Worm (Caenorhabditis elegans): Measurements from ENCODE around the gene C14C6.13.
A peak's percentile ranks its signal among the peaks of the same experiment; 100 is the strongest.

C14C6.13 gene

DNA sequence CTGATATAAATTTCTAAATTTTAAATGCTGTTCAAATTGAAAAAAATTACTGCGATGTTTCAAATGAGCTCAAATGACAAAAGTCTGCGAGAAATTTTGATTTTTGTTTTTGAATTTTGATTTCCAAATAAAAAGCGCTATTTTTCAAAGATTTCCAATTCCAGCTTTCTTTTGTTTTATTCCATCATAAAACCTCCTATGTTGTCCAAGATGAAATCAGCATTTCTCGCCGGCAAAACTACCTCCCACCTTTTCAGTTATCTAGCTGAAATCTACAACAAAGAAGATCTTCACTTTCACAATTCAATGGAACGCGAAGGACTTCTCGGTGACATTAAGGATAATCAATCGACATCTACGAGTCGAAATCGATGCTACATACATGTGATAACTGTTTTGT lies 4.4 kb upstream of the C14C6.13 start, which contains the start of gene K06H6.4:
Gene K06H6.4 (plus strand): TSS at position 301 of the 400 bp plus-strand sequence.
- TF ChIP-seq nhr-47 (tag; optimal IDR thresholded peaks at IDR 0.05) (no peak), blmp-1 (tag; optimal IDR thresholded peaks at IDR 0.05) (peak; percentile 29)

DNA sequence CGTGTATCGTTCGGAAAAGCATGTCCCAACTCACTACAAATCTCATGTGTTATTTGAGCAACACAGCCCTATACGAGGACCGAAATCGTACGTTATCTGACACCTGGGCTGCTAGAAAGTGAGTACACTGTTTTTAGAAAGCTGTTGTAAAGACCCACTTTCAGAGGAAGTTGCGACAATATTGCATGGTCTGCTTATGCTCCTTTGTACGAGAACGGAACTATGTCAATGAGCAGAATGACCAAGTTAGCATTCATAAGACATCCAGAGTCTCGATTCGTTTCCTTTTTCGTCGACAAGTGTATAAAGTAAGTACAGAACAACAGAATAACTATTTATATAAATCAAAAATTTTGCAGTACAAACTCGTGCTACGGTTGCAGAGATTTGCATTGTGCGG lies 2.4 kb upstream of the C14C6.13 start:
- TF ChIP-seq xbp-1 (tag; optimal IDR thresholded peaks at IDR 0.05) = no peak
- no peak for TF ChIP-seq aha-1 (tag; optimal IDR thresholded peaks at IDR 0.05)
- TF ChIP-seq fkh-4 (tag; optimal IDR thresholded peaks at IDR 0.05; ENCODE audit: borderline replicate concordance) = no peak
- TF ChIP-seq nhr-84 (tag; optimal IDR thresholded peaks at IDR 0.05) = no peak
- no peak for TF ChIP-seq nhr-71 (tag; optimal IDR thresholded peaks at IDR 0.05)
- TF ChIP-seq ceh-63 (GFP tag; optimal IDR thresholded peaks at IDR 0.05) = no peak
- no peak for TF ChIP-seq efl-3 (GFP tag; optimal IDR thresholded peaks at IDR 0.05)

DNA sequence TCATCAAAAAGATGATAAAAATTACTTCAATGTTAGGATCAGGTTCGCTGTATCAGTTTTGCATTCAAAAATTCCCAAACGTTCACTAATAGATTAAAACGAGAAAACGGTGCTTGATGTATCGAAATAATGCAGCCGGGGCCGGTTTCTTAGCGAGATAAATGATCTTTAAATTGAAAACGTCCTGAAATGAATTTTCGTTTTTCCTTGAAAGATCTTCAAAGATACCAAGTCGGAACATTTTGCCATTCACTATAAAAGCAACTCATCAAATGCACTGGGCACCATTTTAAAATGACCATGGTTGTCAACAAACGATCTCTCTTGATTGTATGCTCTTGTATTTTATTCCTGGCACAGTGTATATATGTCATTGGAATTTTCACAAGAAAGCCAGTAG lies 1.5 kb upstream of the C14C6.13 start, which contains the start of gene K06H6.5:
Gene K06H6.5 (plus strand): TSS at position 301 of the 400 bp plus-strand sequence.
- TF ChIP-seq skn-1 (tag; optimal IDR thresholded peaks at IDR 0.05) (no peak), lsy-2 (tag; optimal IDR thresholded peaks at IDR 0.05) (no peak), C04F5.9 (tag; optimal IDR thresholded peaks at IDR 0.05) (no peak), unc-86 (tag; optimal IDR thresholded peaks at IDR 0.05) (no peak), rnt-1 (tag; optimal IDR thresholded peaks at IDR 0.05) (no peak), C16A3.4 (tag; optimal IDR thresholded peaks at IDR 0.05) (no peak), mdl-1 (tag; optimal IDR thresholded peaks at IDR 0.05) (no peak), mep-1 (tag; optimal IDR thresholded peaks at IDR 0.05) (no peak), nhr-47 (tag; optimal IDR thresholded peaks at IDR 0.05) (no peak), egl-27 (tag; optimal IDR thresholded peaks at IDR 0.05) (no peak), irx-1 (tag; optimal IDR thresholded peaks at IDR 0.05) (no peak), mef-2 (tag; optimal IDR thresholded peaks at IDR 0.05) (no peak), Y116A8C.19 (tag; optimal IDR thresholded peaks at IDR 0.05; ENCODE audit: borderline replicate concordance) (no peak), zag-1 (tag; optimal IDR thresholded peaks at IDR 0.05) (no peak), alr-1 (tag; optimal IDR thresholded peaks at IDR 0.05; ENCODE audit: borderline replicate concordance) (no peak), nhr-11 (tag; optimal IDR thresholded peaks at IDR 0.05) (no peak)

DNA sequence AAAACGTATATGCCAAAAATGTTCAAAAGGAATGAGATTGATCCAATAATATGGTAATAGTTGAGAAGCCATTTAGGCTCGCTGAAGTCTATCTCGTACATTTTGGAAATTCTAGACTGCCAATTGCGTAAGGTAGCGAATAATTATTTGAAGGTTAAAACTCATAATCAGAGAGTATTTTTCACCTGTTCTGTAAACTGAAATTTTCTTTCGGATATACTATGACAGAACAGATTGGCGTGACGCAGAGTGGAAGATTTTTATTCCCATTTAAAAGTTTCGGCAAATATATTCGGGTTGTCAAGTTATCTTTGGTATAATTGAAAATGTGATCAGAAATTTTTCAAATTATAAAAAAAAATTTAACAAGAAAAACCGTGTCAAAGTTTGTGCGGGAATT lies 6.4 kb downstream of the C14C6.13 start, which contains the start of gene sri-72:
Gene sri-72 (minus strand): TSS at position 101 of the 400 bp plus-strand sequence.
- TF ChIP-seq elt-2 (tag; optimal IDR thresholded peaks at IDR 0.05) (no peak), vab-15 (tag; optimal IDR thresholded peaks at IDR 0.05) (no peak), unc-86 (tag; optimal IDR thresholded peaks at IDR 0.05) (no peak), efl-3 (GFP tag; optimal IDR thresholded peaks at IDR 0.05) (no peak), ztf-4 (tag; optimal IDR thresholded peaks at IDR 0.05) (no peak), mab-9 (GFP tag; IDR thresholded peaks at IDR 0.05) (no peak), aha-1 (tag; optimal IDR thresholded peaks at IDR 0.05) (no peak)

DNA sequence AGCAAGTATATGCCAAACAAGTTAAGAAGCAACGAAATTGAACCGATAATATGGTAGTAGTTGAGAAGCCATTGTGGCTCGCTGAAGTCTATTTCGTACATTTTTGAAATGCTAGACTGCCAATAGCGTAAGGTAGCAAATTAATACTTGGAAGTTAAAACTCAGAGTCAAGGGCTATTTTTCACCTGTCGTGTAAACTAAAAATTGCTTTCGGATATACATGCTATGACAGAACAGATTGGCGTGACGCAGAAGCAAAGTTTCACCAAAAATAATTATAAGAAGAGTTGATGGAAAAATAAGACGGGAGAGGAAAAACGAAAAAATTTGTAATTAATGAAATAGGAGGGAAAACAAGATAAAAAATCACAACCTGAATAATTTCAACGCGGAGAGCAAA lies 8.6 kb downstream of the C14C6.13 start, which contains the start of gene sri-73:
Gene sri-73 (minus strand): TSS at position 101 of the 400 bp plus-strand sequence.
- TF ChIP-seq hlh-4 (tag; optimal IDR thresholded peaks at IDR 0.05) (no peak), nhr-47 (tag; optimal IDR thresholded peaks at IDR 0.05) (no peak), nhr-19 (GFP tag; conservative IDR thresholded peaks at IDR 0.05) (no peak), blmp-1 (tag; optimal IDR thresholded peaks at IDR 0.05) (no peak), ceh-63 (GFP tag; optimal IDR thresholded peaks at IDR 0.05) (no peak), elt-2 (tag; optimal IDR thresholded peaks at IDR 0.05) (no peak), jun-1 (tag; optimal IDR thresholded peaks at IDR 0.05) (no peak), mdl-1 (tag; optimal IDR thresholded peaks at IDR 0.05) (no peak), efl-1 (optimal IDR thresholded peaks at IDR 0.05) (no peak), efl-1 (GFP tag; optimal IDR thresholded peaks at IDR 0.05 in 1 of 2) (no peak), tlp-1 (tag; optimal IDR thresholded peaks at IDR 0.05) (no peak), fkh-8 (tag; optimal IDR thresholded peaks at IDR 0.05) (no peak), xbp-1 (tag; optimal IDR thresholded peaks at IDR 0.05) (no peak), nhr-28 (tag; optimal IDR thresholded peaks at IDR 0.05) (no peak)
